Worm (Caenorhabditis elegans) whole organism, young adult: ENCODE data around the gene F38B6.2.

Experiments
- F33H1.4 ChIP-seq: fragments of 200-800 bp; sonication (Bioruptor generic); IDR thresholded peaks from 2 replicates; pipeline ENCODE4 v1.3.6; 2022; ENCODE audit warnings: missing genetic modification reagents, missing genetic modification characterization, missing compliant biosample characterization
- Y53G8AR.9 ChIP-seq: fragments of 200-800 bp; sonication (Bioruptor generic); conservative IDR thresholded peaks from 2 replicates; pipeline ENCODE4 v1.3.6; 2022; ENCODE audit warnings: missing genetic modification reagents, missing genetic modification characterization, missing compliant biosample characterization
- ama-1 ChIP-seq, 3 experiments: fragments of 150-350 bp in 1 of 3; sonication (generic microtip) in 2 of 3; optimal IDR thresholded peaks; 2 replicates each; lab custom pipeline; 2014 to 2018; ENCODE audit warnings: missing biosample characterization in 2 of 3, missing genetic modification characterization in 2 of 3, missing genetic modification reagents in 2 of 3
- attf-5 ChIP-seq: fragments of 200-800 bp; sonication (Bioruptor generic); optimal IDR thresholded peaks from 2 replicates; lab custom pipeline; 2018; ENCODE audit warnings: mild to moderate bottlenecking, missing genetic modification characterization, missing compliant biosample characterization
- ceh-100 ChIP-seq: fragments of 200-800 bp; sonication (Bioruptor generic); IDR thresholded peaks from 2 replicates; pipeline ENCODE4 v1.3.6; 2022; ENCODE audit warnings: missing genetic modification reagents, missing genetic modification characterization, missing compliant biosample characterization
- nfya-1 ChIP-seq: sonication (generic microtip); optimal IDR thresholded peaks from 2 replicates; lab custom pipeline; 2017; ENCODE audit warnings: antibody characterized with exemption, missing compliant biosample characterization, missing genetic modification characterization, borderline replicate concordance; ENCODE audit not compliant: insufficient read depth
- pbrm-1 ChIP-seq: fragments of 200-800 bp; sonication (Bioruptor generic); IDR thresholded peaks from 2 replicates; pipeline ENCODE4 v1.3.6; 2022; ENCODE audit warnings: missing genetic modification reagents, missing genetic modification characterization, missing compliant biosample characterization
- rec-8 ChIP-seq, 2 experiments: sonication (generic microtip); optimal IDR thresholded peaks; 2 replicates each; lab custom pipeline; 2016; ENCODE audit warnings: mild to moderate bottlenecking in 2 of 2, missing genetic modification characterization in 2 of 2, missing genetic modification reagents in 2 of 2, missing genotype in 2 of 2, missing biosample characterization in 1 of 2, missing compliant biosample characterization in 1 of 2, moderate library complexity in 1 of 2
- unc-130 ChIP-seq: sonication (generic microtip); optimal IDR thresholded peaks from 2 replicates; lab custom pipeline; 2016; ENCODE audit warnings: missing genetic modification reagents, missing genetic modification characterization, missing compliant biosample characterization

DNA sequence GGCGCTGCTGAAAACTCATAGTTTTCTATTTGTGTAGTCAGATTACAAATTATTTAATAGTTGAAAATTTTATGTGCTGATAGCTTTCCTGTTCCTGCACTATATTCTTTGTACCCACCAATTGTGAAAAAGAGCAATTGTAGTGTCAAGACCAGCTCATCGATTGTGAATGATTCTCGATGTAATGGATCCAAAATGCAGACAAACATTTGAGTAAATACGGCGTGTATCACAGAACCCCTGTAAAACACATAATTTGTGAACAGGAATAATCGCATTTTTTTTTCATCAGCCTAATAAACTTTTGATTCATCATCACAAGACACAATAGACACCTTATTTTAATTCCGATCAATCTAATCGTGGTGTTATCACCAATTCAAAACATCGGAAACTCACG lies 36.1 kb upstream of the F38B6.2 start:
- no peak for TF ChIP-seq ama-1 (optimal IDR thresholded peaks at IDR 0.05; lab: Kevin White, UChicago)
- no peak for TF ChIP-seq ama-1 (GFP tag; optimal IDR thresholded peaks at IDR 0.05; lab: Kevin White, UChicago)
- no peak for TF ChIP-seq pbrm-1 (GFP tag; lab: Robert Waterston, UW)
- TF ChIP-seq rec-8 (tag; optimal IDR thresholded peaks at IDR 0.05; lab: Kevin White, UChicago) = no peak
- no peak for TF ChIP-seq unc-130 (GFP tag; lab: Kevin White, UChicago)
- no peak for TF ChIP-seq ceh-100
- no peak for TF ChIP-seq nfya-1 (tag; lab: Kevin White, UChicago)
- no peak for TF ChIP-seq F33H1.4 (GFP tag; lab: Robert Waterston, UW)
- TF ChIP-seq Y53G8AR.9 (GFP tag; lab: Robert Waterston, UW) = no peak
- no peak for TF ChIP-seq attf-5 (GFP tag; lab: Kevin White, UChicago)
